Worm (Caenorhabditis elegans) whole organism, L3 larva: Measurements from ENCODE around the gene H41C03.3.
"Not testable (repeated sequence)": the region's sequence is repeated elsewhere in the genome, so short reads cannot be mapped to it uniquely, and the experiment has no call there.

ENCODE experiments used
- R02D3.7 ChIP-seq: fragments of 150-350 bp; optimal IDR thresholded peaks from 2 replicates; lab custom pipeline; 2014; ENCODE audit warnings: missing biosample characterization, missing genetic modification characterization
- ZK546.5 ChIP-seq: sonication (generic microtip); optimal IDR thresholded peaks from 2 replicates; lab custom pipeline; 2017; ENCODE audit warnings: missing biosample characterization, missing genetic modification characterization
- aly-2 ChIP-seq: fragments of 150-350 bp; optimal IDR thresholded peaks from 2 replicates; lab custom pipeline; 2014; ENCODE audit warnings: missing biosample characterization, missing genetic modification characterization
- ama-1 ChIP-seq: fragments of 150-350 bp; optimal IDR thresholded peaks from 2 replicates; lab custom pipeline; 2018
- ceh-16 ChIP-seq: sonication (generic microtip); optimal IDR thresholded peaks from 2 replicates; lab custom pipeline; 2017; ENCODE audit warnings: missing biosample characterization, missing genetic modification characterization
- ceh-28 ChIP-seq: fragments of 150-350 bp; optimal IDR thresholded peaks from 2 replicates; lab custom pipeline; 2014; ENCODE audit warnings: missing biosample characterization, missing genetic modification reagents, missing genetic modification characterization
- ceh-82 ChIP-seq: fragments of 150-350 bp; optimal IDR thresholded peaks from 2 replicates; lab custom pipeline; 2014; ENCODE audit warnings: missing biosample characterization, missing genetic modification characterization
- ceh-9 ChIP-seq: sonication (generic microtip); optimal IDR thresholded peaks from 2 replicates; lab custom pipeline; 2018; ENCODE audit warnings: missing biosample characterization, missing genetic modification characterization
- daf-12 ChIP-seq: fragments of 150-350 bp; optimal IDR thresholded peaks from 2 replicates; lab custom pipeline; 2014; ENCODE audit warnings: missing biosample characterization, missing genetic modification reagents, missing genetic modification characterization
- egl-27 ChIP-seq: sonication (generic microtip); optimal IDR thresholded peaks from 4 replicates; lab custom pipeline; 2017; ENCODE audit warnings: missing biosample characterization, missing genetic modification reagents, missing genetic modification characterization
- egl-5 ChIP-seq: fragments of 150-350 bp; optimal IDR thresholded peaks from 2 replicates; lab custom pipeline; 2017; ENCODE audit warnings: missing biosample characterization, missing genetic modification reagents, missing genetic modification characterization, inconsistent platforms
- elt-2 ChIP-seq: sonication (generic microtip); optimal IDR thresholded peaks from 2 replicates; lab custom pipeline; 2016; ENCODE audit warnings: missing genetic modification reagents, mild to moderate bottlenecking, missing genetic modification characterization, missing compliant biosample characterization
- elt-3 ChIP-seq, 3 experiments: fragments of 150-350 bp in 1 of 3; sonication (generic microtip) in 2 of 3; optimal IDR thresholded peaks; 2 replicates in 2 of 3; 4 replicates in 1 of 3; lab custom pipeline; 2014 to 2017; ENCODE audit warnings: missing biosample characterization in 3 of 3, missing genetic modification characterization in 3 of 3
- fkh-10 ChIP-seq: sonication (generic microtip); optimal IDR thresholded peaks from 2 replicates; lab custom pipeline; 2017; ENCODE audit warnings: missing biosample characterization, missing genetic modification reagents, missing genetic modification characterization
- fos-1 ChIP-seq: fragments of 150-350 bp; optimal IDR thresholded peaks from 2 replicates; lab custom pipeline; 2014; ENCODE audit warnings: missing biosample characterization, missing genetic modification characterization
- hmg-11 ChIP-seq: sonication (generic microtip); optimal IDR thresholded peaks from 2 replicates; lab custom pipeline; 2016; ENCODE audit warnings: missing genetic modification characterization, missing compliant biosample characterization
- lin-15B ChIP-seq: fragments of 150-350 bp; optimal IDR thresholded peaks from 2 replicates; lab custom pipeline; 2014; ENCODE audit warnings: missing biosample characterization, missing genetic modification characterization
- lin-39 ChIP-seq: fragments of 150-350 bp; optimal IDR thresholded peaks from 2 replicates; lab custom pipeline; 2018; ENCODE audit warnings: missing biosample characterization, missing genetic modification reagents, missing genetic modification characterization
- mdl-1 ChIP-seq: fragments of 150-350 bp; optimal IDR thresholded peaks from 2 replicates; lab custom pipeline; 2014; ENCODE audit warnings: missing biosample characterization, missing genetic modification characterization
- nfya-1 ChIP-seq: sonication (generic microtip); optimal IDR thresholded peaks from 2 replicates; lab custom pipeline; 2017; ENCODE audit warnings: missing genetic modification characterization, mild to moderate bottlenecking, missing compliant biosample characterization, antibody characterized with exemption, moderate library complexity; ENCODE audit not compliant: insufficient read depth
- nhr-76 ChIP-seq: fragments of 150-350 bp; sonication (generic microtip); optimal IDR thresholded peaks from 5 replicates; lab custom pipeline; 2014; ENCODE audit warnings: missing biosample characterization, missing genetic modification characterization
- nhr-77 ChIP-seq: fragments of 150-350 bp; optimal IDR thresholded peaks from 2 replicates; lab custom pipeline; 2014; ENCODE audit warnings: missing biosample characterization, missing genetic modification characterization
- pha-4 ChIP-seq: fragments of 150-350 bp; optimal IDR thresholded peaks from 2 replicates; lab custom pipeline; 2014; ENCODE audit warnings: missing biosample characterization, missing genetic modification reagents, missing genetic modification characterization
- pqm-1 ChIP-seq: fragments of 150-350 bp; optimal IDR thresholded peaks from 2 replicates; lab custom pipeline; 2017; ENCODE audit warnings: missing biosample characterization, missing genetic modification characterization, inconsistent platforms
- sea-2 ChIP-seq: fragments of 150-350 bp; sonication (generic microtip); optimal IDR thresholded peaks from 4 replicates; lab custom pipeline; 2014; ENCODE audit warnings: missing biosample characterization, missing genetic modification reagents, missing genetic modification characterization
- snpc-4 ChIP-seq: fragments of 150-350 bp; optimal IDR thresholded peaks from 2 replicates; lab custom pipeline; 2014; ENCODE audit warnings: missing biosample characterization, missing genetic modification characterization
- tbx-2 ChIP-seq: sonication (generic microtip); optimal IDR thresholded peaks from 2 replicates; lab custom pipeline; 2016; ENCODE audit warnings: mild to moderate bottlenecking, missing genetic modification characterization, missing compliant biosample characterization
- unc-39 ChIP-seq: sonication (generic microtip); optimal IDR thresholded peaks from 4 replicates; lab custom pipeline; 2017; ENCODE audit warnings: missing biosample characterization, missing genetic modification characterization
- unc-62 ChIP-seq: fragments of 150-350 bp; sonication (generic microtip); optimal IDR thresholded peaks from 4 replicates; lab custom pipeline; 2014; ENCODE audit warnings: missing biosample characterization, missing genetic modification reagents, missing genetic modification characterization
- zag-1 ChIP-seq: fragments of 150-350 bp; optimal IDR thresholded peaks from 2 replicates; lab custom pipeline; 2014; ENCODE audit warnings: missing biosample characterization, missing genetic modification characterization
- ztf-11 ChIP-seq: fragments of 150-350 bp; optimal IDR thresholded peaks from 2 replicates; lab custom pipeline; 2014; ENCODE audit warnings: missing biosample characterization, missing genetic modification characterization
- ztf-4 ChIP-seq: fragments of 150-350 bp; optimal IDR thresholded peaks from 2 replicates; lab custom pipeline; 2014; ENCODE audit warnings: missing biosample characterization, missing genetic modification characterization

Gene H41C03.3

ce11 chrII:5804288-5804687, 41.3 kb upstream of the H41C03.3 start:
- peak; percentile 93 for TF ChIP-seq elt-2 (tag; lab: Kevin White, UChicago)
- TF ChIP-seq pqm-1 (tag; lab: Kevin White, UChicago): peak; percentile 25
- TF ChIP-seq pha-4: peak; percentile 8
- TF ChIP-seq ceh-28 (tag; lab: Kevin White, UChicago): no peak
- TF ChIP-seq mdl-1 (tag; lab: Kevin White, UChicago): no peak

DNA sequence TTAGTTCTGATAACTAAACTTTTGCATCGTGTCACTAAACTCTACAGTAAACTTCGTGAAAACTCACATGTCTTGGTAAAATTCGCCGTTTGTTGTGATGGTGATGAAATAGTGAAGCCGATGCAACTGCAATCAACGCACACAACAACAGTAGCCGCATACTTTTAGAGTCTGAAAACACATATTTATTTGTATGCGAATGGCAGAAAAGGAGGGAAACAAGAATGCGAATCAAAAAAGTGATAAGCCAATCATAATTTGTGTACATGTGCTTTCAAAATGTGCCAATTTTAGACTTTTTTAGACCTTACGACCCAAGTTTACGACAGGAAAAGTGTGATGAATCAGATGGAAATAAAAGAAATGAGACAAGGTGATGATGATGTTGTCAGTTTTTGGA, 40.3 kb upstream of the H41C03.3 start, which contains the start of gene K05F1.10:
Gene K05F1.10, minus strand, starts transcription at position 171 of the 400 bp plus-strand sequence.
- no peak for TF ChIP-seq lin-39 (tag; lab: Kevin White, UChicago)
- TF ChIP-seq hmg-11 (tag; lab: Kevin White, UChicago): no peak
- TF ChIP-seq pqm-1 (tag; lab: Kevin White, UChicago): peak; percentile 54
- TF ChIP-seq ceh-82 (tag; lab: Kevin White, UChicago): no peak
- no peak for TF ChIP-seq nhr-76 (tag; lab: Kevin White, UChicago)
- no peak for TF ChIP-seq ztf-11
- no peak for TF ChIP-seq tbx-2 (tag; lab: Kevin White, UChicago)
- TF ChIP-seq elt-3 (tag; optimal IDR thresholded peaks at IDR 0.05; lab: Kevin White, UChicago): no peak
- TF ChIP-seq fos-1 (tag; lab: Kevin White, UChicago): no peak
- no peak for TF ChIP-seq mdl-1 (tag; lab: Kevin White, UChicago)
- no peak for TF ChIP-seq ztf-4 (tag; lab: Kevin White, UChicago)
- no peak for TF ChIP-seq unc-39
- TF ChIP-seq ama-1 (lab: Kevin White, UChicago): peak; percentile 9
- TF ChIP-seq ceh-16 (tag; lab: Kevin White, UChicago): no peak
- TF ChIP-seq R02D3.7 (tag; lab: Kevin White, UChicago): no peak
- TF ChIP-seq pha-4: peak; percentile 9
- TF ChIP-seq elt-2 (tag; lab: Kevin White, UChicago): peak; percentile 86
- TF ChIP-seq nfya-1 (tag; lab: Kevin White, UChicago): no peak
- TF ChIP-seq ZK546.5: no peak

ce11 chrII:5806563-5806962, 39.0 kb upstream of the H41C03.3 start:
- TF ChIP-seq hmg-11 (tag; lab: Kevin White, UChicago): no peak
- no peak for TF ChIP-seq lin-15B
- no peak for TF ChIP-seq unc-62
- peak; percentile 63 for TF ChIP-seq pqm-1 (tag; lab: Kevin White, UChicago)
- TF ChIP-seq daf-12: no peak
- no peak for TF ChIP-seq snpc-4 (tag; lab: Kevin White, UChicago)
- peak; percentile 97 for TF ChIP-seq elt-2 (tag; lab: Kevin White, UChicago)

DNA sequence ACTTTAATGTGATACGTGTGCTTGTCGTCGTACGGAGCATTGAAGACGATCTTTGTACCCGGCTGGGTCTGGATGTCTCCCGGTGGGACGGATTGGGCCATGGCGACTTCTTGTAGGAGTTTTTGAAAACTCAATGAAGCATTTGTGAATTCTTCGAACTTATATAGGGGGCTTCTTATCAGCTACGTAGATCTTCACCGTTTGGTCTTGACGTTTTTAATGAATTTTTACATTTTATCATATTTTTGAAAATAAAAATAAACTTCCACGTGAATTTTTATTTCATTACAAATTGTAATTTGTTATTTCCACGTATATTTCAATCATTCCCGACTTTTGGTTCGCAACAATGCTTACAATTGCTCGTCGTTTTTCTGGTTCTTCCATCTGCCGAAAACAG, 35.3 kb upstream of the H41C03.3 start, which contains the start of the genes msp-64 and ZK1248.5:
Gene msp-64, minus strand, starts transcription at position 101 of the 400 bp plus-strand sequence.
Gene ZK1248.5, plus strand, starts transcription at position 285 of the 400 bp plus-strand sequence.
- TF ChIP-seq ceh-9: no peak
- TF ChIP-seq elt-3 (tag; optimal IDR thresholded peaks at IDR 0.05; lab: Kevin White, UChicago): no peak
- TF ChIP-seq aly-2: no peak

DNA sequence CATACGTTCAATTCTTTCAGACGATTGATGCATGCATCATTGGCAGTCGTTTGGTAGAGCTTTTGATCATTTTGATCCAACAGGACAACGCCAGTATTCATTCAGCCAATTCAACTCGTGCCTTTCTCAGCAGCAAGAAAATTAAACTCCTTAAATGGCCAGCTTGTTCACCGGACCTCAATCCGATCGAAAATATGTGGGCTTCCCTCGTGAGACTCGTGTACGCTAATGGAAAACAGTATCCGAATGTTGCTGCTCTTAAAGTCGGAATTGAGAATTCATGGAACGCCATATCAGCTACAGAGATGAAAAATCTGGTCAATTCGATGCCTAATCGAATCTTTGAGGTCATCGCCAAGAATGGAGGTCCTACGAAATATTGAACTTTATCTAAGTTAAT, 30.2 kb upstream of the H41C03.3 start, which contains the start of gene wago-5:
Gene wago-5, minus strand, starts transcription at position 101 of the 400 bp plus-strand sequence.
- TF ChIP-seq nhr-77; egl-27 (tag; lab: Kevin White, UChicago); ceh-9: not testable (repeated sequence)
- TF ChIP-seq, all 47 proteins: peak for 0; not testable (repeated sequence) for 47

- TF ChIP-seq fkh-10 (GFP tag; lab: Kevin White, UChicago) (no peak), elt-3 (tag; optimal IDR thresholded peaks at IDR 0.05; lab: Kevin White, UChicago) (no peak), ZK546.5 (no peak), zag-1 (tag; lab: Kevin White, UChicago) (no peak), pqm-1 (tag; lab: Kevin White, UChicago) (no peak), sea-2 (GFP tag; lab: Kevin White, UChicago) (no peak), aly-2 (no peak), ztf-4 (tag; lab: Kevin White, UChicago) (no peak), egl-5 (no peak), lin-39 (tag; lab: Kevin White, UChicago) (no peak), hmg-11 (tag; lab: Kevin White, UChicago) (no peak), fos-1 (tag; lab: Kevin White, UChicago) (no peak)
These were observed 29.2 kb upstream of the H41C03.3 start, which contains the start of gene ZK1248.20 for ce11 chrII:5816346-5816745. ZK1248.20 (plus strand) TSS chrII:5816646.
